Worm (Caenorhabditis elegans) whole organism, late embryonic: ENCODE data around the gene R08C7.4.

ENCODE experiments used
- ama-1 ChIP-seq: fragments of 150-350 bp; optimal IDR thresholded peaks from 2 replicates; lab custom pipeline; 2014
- ceh-34 ChIP-seq: sonication (generic microtip); optimal IDR thresholded peaks from 2 replicates; lab custom pipeline; 2016; ENCODE audit warnings: mild to moderate bottlenecking, missing genetic modification characterization, missing compliant biosample characterization
- dve-1 ChIP-seq: sonication (generic microtip); optimal IDR thresholded peaks from 2 replicates; lab custom pipeline; 2017; ENCODE audit warnings: antibody characterized with exemption, mild to moderate bottlenecking, missing genetic modification characterization, missing compliant biosample characterization
- elt-4 ChIP-seq: sonication (generic microtip); optimal IDR thresholded peaks from 2 replicates; lab custom pipeline; 2016; ENCODE audit warnings: missing genetic modification characterization, missing compliant biosample characterization

ce11 chrIV:4441077-4441476, 6.2 kb downstream of the R08C7.4 start, which contains the start of gene fbxb-75:
- TF ChIP-seq elt-4 (tag; lab: Kevin White, UChicago) (no peak), ceh-34 (tag; lab: Kevin White, UChicago) (no peak), dve-1 (tag; lab: Kevin White, UChicago) (no peak), ama-1 (lab: Kevin White, UChicago) (no peak)
